Fruit fly (Drosophila melanogaster): ENCODE results near the gene CG33229.

- TF ChIP-seq toe (GFP tag; optimal IDR thresholded peaks at IDR 0.05): no peak
- TF ChIP-seq pad (GFP tag; optimal IDR thresholded peaks at IDR 0.05): no peak
- TF ChIP-seq Crg-1 (GFP tag; optimal IDR thresholded peaks at IDR 0.05): no peak
- TF ChIP-seq CG5204 (GFP tag; optimal IDR thresholded peaks at IDR 0.05): no peak
These were observed 45.2 kb upstream of the CG33229 start for dm6 chr3L:178445-178844.

Data from whole organism, adult.